Fruit fly (Drosophila melanogaster) whole organism, adult: Measurements from ENCODE around the gene cDIP.

ENCODE experiments used
- CG11617 ChIP-seq: fragments of 200-800 bp; sonication (Bioruptor generic); optimal IDR thresholded peaks from 2 replicates; lab custom pipeline; 2017; ENCODE audit warnings: mild to moderate bottlenecking, missing biosample characterization, missing genetic modification reagents, missing genetic modification characterization
- CG12768 ChIP-seq: fragments of 200-800 bp; sonication (Bioruptor generic); optimal IDR thresholded peaks from 2 replicates; lab custom pipeline; 2017; ENCODE audit warnings: missing biosample characterization, missing genetic modification characterization, mild to moderate bottlenecking, moderate library complexity, missing genetic modification reagents
- CG14711 ChIP-seq: fragments of 200-800 bp; sonication (Bioruptor generic); optimal IDR thresholded peaks from 2 replicates; lab custom pipeline; 2018; ENCODE audit warnings: missing biosample characterization, mild to moderate bottlenecking, missing genetic modification characterization, moderate library complexity
- CG1620 ChIP-seq: fragments of 200-800 bp; sonication (Bioruptor generic); optimal IDR thresholded peaks from 2 replicates; lab custom pipeline; 2016; ENCODE audit warnings: missing biosample characterization, missing genetic modification characterization
- CG33017 ChIP-seq: fragments of 200-800 bp; sonication (Bioruptor generic); optimal IDR thresholded peaks from 2 replicates; lab custom pipeline; 2018; ENCODE audit warnings: missing biosample characterization, mild to moderate bottlenecking, missing genetic modification characterization, moderate library complexity
- CG5204 ChIP-seq: fragments of 200-800 bp; sonication (Bioruptor generic); optimal IDR thresholded peaks from 2 replicates; lab custom pipeline; 2016; ENCODE audit warnings: missing biosample characterization, missing genetic modification characterization
- CG7045 ChIP-seq: fragments of 200-800 bp; sonication (Bioruptor generic); optimal IDR thresholded peaks from 2 replicates; lab custom pipeline; 2017; ENCODE audit warnings: missing biosample characterization, mild to moderate bottlenecking, missing genetic modification characterization
- CG7101 ChIP-seq: fragments of 200-800 bp; sonication (Bioruptor generic); optimal IDR thresholded peaks from 2 replicates; lab custom pipeline; 2018; ENCODE audit warnings: missing biosample characterization, mild to moderate bottlenecking, missing genetic modification characterization, moderate library complexity
- Clk ChIP-seq: fragments of 200-800 bp; sonication (Bioruptor generic); optimal IDR thresholded peaks from 2 replicates; lab custom pipeline; 2017; ENCODE audit warnings: missing biosample characterization, missing genetic modification characterization
- Crg-1 ChIP-seq: fragments of 200-800 bp; sonication (Bioruptor generic); optimal IDR thresholded peaks from 2 replicates; lab custom pipeline; 2016; ENCODE audit warnings: missing biosample characterization, missing genetic modification characterization
- Hr96 ChIP-seq: fragments of 200-800 bp; sonication (Bioruptor generic); optimal IDR thresholded peaks from 2 replicates; lab custom pipeline; 2016; ENCODE audit warnings: missing biosample characterization, missing genetic modification characterization
- Mnt ChIP-seq: fragments of 200-800 bp; sonication (Bioruptor generic); optimal IDR thresholded peaks from 2 replicates; lab custom pipeline; 2016; ENCODE audit warnings: missing biosample characterization, mild to moderate bottlenecking, missing genetic modification characterization
- bab1 ChIP-seq: fragments of 200-800 bp; sonication (Bioruptor generic); optimal IDR thresholded peaks from 3 replicates; lab custom pipeline; 2019; ENCODE audit warnings: missing biosample characterization, mild to moderate bottlenecking, missing genetic modification characterization, moderate library complexity
- cic ChIP-seq: fragments of 200-800 bp; sonication (Bioruptor generic); optimal IDR thresholded peaks from 2 replicates; lab custom pipeline; 2017; ENCODE audit warnings: missing biosample characterization, mild to moderate bottlenecking, missing genetic modification characterization, moderate library complexity
- cnc ChIP-seq, 2 experiments: fragments of >200 bp; optimal IDR thresholded peaks; 2 replicates each; lab custom pipeline; 2017
- kay ChIP-seq: fragments of 200-800 bp; sonication (Bioruptor generic); peaks from one replicate; lab custom pipeline; 2016; ENCODE audit warnings: missing biosample characterization, missing genetic modification characterization, borderline replicate concordance
- ovo ChIP-seq: fragments of 200-800 bp; sonication (Bioruptor generic); optimal IDR thresholded peaks from 2 replicates; lab custom pipeline; 2016; ENCODE audit warnings: missing biosample characterization, missing genetic modification characterization
- pad ChIP-seq: fragments of 200-800 bp; sonication (Bioruptor generic); optimal IDR thresholded peaks from 3 replicates; lab custom pipeline; 2017; ENCODE audit warnings: missing biosample characterization, missing genetic modification characterization, mild to moderate bottlenecking, moderate library complexity, missing genetic modification reagents
- tj ChIP-seq: fragments of 200-800 bp; sonication (Bioruptor generic); optimal IDR thresholded peaks from 3 replicates; lab custom pipeline; 2017; ENCODE audit warnings: missing biosample characterization, mild to moderate bottlenecking, missing genetic modification characterization, moderate library complexity
- toe ChIP-seq: fragments of 200-800 bp; sonication (Bioruptor generic); optimal IDR thresholded peaks from 2 replicates; lab custom pipeline; 2016; ENCODE audit warnings: missing biosample characterization, missing genetic modification characterization

Gene cDIP

DNA sequence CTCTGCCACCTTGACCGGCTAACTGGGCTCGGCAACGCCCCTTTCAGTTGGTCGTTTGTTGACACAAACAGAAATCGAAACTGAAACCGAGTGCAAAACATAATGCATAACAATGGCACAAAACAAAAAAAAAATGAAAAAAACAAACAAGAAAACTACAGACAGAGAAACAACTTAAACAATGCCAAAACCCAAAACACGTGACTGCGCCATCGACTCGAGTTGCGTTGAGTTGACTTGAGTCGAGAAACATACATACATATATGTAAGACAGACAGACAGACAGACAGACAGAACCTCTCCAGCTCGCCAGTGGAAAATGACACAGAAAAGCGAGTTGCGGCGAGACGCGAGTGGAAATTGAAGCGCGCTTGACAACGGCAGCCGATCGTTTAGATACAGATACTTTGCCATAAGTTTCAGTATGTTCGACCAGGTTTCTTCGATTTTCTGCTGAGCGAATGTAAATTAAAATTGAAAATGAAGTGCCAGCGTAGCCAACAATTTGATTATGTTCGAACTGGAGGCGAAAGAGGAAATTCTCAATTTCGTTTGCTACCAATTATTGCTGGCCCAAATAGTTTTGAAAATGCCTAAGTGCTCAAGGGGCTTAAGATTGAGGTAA, 8.7 kb upstream of the cDIP start:
- TF ChIP-seq tj (peak; percentile 91), Clk (no peak)

DNA sequence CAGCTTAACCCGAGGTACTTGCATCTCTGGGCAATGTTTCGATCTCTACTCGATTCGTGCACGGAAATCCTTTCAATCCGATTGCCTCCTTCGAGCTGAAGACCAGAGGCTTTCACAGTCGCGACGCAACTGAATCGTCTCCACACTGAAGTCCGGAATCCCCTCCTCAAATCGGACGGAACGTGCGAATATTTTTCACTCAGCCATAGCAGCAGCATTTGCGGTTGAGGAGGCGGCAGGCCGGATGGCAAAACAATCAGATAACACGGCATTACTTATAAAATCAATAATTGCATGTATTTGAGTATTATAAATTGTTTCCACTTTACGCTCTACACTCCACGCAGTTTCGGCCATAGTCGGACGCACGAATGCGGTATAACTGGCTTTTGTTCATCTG, 7.2 kb upstream of the cDIP start, which contains the start of gene Snmp1:
TSS of gene Snmp1 (minus strand) at position 101 of the 400 bp plus-strand sequence.
- TF ChIP-seq CG7045 (GFP tag; lab: Kevin White, UChicago) (no peak), bab1 (GFP tag; lab: Kevin White, UChicago) (no peak), tj (no peak), kay (GFP tag; lab: Kevin White, UChicago) (no peak), CG12768 (GFP tag; lab: Kevin White, UChicago) (no peak), Crg-1 (GFP tag; lab: Kevin White, UChicago) (no peak)

DNA sequence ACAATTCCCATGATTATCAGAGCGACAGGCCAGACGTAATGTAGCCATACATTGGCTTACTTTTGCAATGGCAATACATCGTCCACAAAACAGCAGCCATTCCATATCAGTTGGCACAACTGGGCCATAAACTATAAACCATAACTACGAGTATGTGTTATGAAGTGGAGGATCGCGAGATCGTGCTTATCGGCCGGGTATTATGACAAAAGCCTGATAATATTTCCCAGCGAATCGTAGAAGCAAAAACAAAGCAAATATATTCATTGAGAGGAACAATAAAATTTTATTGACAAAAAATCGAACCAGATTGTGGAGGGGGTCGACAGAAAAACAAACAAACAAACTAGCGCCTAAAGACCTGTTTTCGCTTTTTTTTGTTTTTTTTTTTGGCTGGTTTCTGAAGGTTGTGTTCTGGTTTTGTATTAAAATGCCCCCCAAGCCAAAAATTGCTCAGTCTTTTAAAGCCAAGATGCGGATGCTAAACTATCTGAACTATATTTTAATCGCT, 2.5 kb upstream of the cDIP start, which contains the start of gene CG5810:
TSS of gene CG5810 (plus strand) at position 461 of the 511 bp plus-strand sequence.
- TF ChIP-seq CG33017 (tag; lab: Kevin White, UChicago), result no peak
- TF ChIP-seq cic (GFP tag; lab: Kevin White, UChicago), result peak; percentile 31
- no peak for TF ChIP-seq pad (GFP tag; lab: Kevin White, UChicago)
- TF ChIP-seq kay (GFP tag; lab: Kevin White, UChicago), result peak; percentile 69
- no peak for TF ChIP-seq Clk
- no peak for TF ChIP-seq bab1 (GFP tag; lab: Kevin White, UChicago)
- TF ChIP-seq ovo (GFP tag; lab: Kevin White, UChicago), result no peak
- no peak for TF ChIP-seq CG14711 (tag; lab: Kevin White, UChicago)
- TF ChIP-seq CG7101, result no peak
- no peak for TF ChIP-seq toe (GFP tag; lab: Kevin White, UChicago)
- TF ChIP-seq CG12768 (GFP tag; lab: Kevin White, UChicago), result no peak
- no peak for TF ChIP-seq CG11617 (GFP tag; lab: Kevin White, UChicago)

DNA sequence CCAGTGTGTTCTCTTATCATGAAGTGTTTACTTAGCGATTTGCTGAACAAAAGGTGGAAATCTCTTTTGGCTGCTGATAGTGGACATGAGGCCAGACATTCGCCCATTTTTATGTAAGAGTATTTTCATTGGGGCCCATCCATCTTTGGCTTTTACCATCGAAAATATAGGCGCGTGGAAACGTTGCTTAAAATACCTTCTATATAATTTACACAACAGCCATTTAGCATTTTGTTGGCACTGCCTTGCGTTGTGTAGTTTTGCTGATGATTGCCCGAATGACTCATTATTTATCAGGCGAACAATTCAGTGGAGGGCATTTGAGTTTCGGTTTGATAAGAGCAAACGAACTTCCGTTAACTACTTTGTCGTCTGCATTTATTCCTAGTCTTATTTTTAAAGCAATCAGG, 733 bp upstream of the cDIP start:
- no peak for TF ChIP-seq bab1 (GFP tag; lab: Kevin White, UChicago)
- peak; percentile 8 for TF ChIP-seq CG7101
- peak; percentile 12 for TF ChIP-seq Mnt
- TF ChIP-seq CG11617 (GFP tag; lab: Kevin White, UChicago), result no peak
- TF ChIP-seq CG12768 (GFP tag; lab: Kevin White, UChicago), result peak; percentile 15
- peak; percentile 44 for TF ChIP-seq CG33017 (tag; lab: Kevin White, UChicago)
- no peak for TF ChIP-seq CG7045 (GFP tag; lab: Kevin White, UChicago)
- TF ChIP-seq toe (GFP tag; lab: Kevin White, UChicago), result no peak
- TF ChIP-seq tj, result peak; percentile 30
- TF ChIP-seq cnc (optimal IDR thresholded peaks at IDR 0.05; lab: Kevin White, UChicago), result no peak
- peak; percentile 40 for TF ChIP-seq Crg-1 (GFP tag; lab: Kevin White, UChicago)
- TF ChIP-seq Clk, result no peak
- TF ChIP-seq cic (GFP tag; lab: Kevin White, UChicago), result peak; percentile 51
- no peak for TF ChIP-seq Hr96 (GFP tag; lab: Kevin White, UChicago)
- peak; percentile 15 for TF ChIP-seq kay (GFP tag; lab: Kevin White, UChicago)
- TF ChIP-seq CG14711 (tag; lab: Kevin White, UChicago), result peak; percentile 5
- no peak for TF ChIP-seq ovo (GFP tag; lab: Kevin White, UChicago)
- no peak for TF ChIP-seq pad (GFP tag; lab: Kevin White, UChicago)
- TF ChIP-seq CG1620 (GFP tag; lab: Kevin White, UChicago), result no peak
- no peak for TF ChIP-seq CG5204

DNA sequence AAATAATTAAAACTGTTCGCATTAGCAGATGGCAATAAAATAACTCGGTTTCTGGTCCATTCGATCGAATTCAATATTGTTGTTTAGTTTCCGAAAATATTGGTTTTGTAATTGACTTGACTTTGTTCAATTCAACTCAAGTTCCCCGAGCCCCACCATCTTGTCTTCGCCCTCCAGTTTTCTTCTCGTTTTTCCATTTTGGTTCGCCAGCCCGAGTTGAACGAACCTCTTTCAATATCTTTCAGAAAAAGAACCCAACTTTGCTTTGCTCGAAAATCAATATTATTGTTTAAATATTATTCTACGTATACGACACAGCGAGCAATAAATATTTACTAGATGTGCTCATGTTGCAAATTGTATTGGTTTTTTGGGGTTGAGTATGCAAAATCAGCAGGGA, 2.2 kb downstream of the cDIP start:
- TF ChIP-seq tj (no peak), CG7101 (no peak), CG33017 (tag; lab: Kevin White, UChicago) (no peak), pad (GFP tag; lab: Kevin White, UChicago) (no peak), bab1 (GFP tag; lab: Kevin White, UChicago) (no peak), CG1620 (GFP tag; lab: Kevin White, UChicago) (no peak), cnc (optimal IDR thresholded peaks at IDR 0.05; lab: Kevin White, UChicago) (no peak), kay (GFP tag; lab: Kevin White, UChicago) (no peak)

DNA sequence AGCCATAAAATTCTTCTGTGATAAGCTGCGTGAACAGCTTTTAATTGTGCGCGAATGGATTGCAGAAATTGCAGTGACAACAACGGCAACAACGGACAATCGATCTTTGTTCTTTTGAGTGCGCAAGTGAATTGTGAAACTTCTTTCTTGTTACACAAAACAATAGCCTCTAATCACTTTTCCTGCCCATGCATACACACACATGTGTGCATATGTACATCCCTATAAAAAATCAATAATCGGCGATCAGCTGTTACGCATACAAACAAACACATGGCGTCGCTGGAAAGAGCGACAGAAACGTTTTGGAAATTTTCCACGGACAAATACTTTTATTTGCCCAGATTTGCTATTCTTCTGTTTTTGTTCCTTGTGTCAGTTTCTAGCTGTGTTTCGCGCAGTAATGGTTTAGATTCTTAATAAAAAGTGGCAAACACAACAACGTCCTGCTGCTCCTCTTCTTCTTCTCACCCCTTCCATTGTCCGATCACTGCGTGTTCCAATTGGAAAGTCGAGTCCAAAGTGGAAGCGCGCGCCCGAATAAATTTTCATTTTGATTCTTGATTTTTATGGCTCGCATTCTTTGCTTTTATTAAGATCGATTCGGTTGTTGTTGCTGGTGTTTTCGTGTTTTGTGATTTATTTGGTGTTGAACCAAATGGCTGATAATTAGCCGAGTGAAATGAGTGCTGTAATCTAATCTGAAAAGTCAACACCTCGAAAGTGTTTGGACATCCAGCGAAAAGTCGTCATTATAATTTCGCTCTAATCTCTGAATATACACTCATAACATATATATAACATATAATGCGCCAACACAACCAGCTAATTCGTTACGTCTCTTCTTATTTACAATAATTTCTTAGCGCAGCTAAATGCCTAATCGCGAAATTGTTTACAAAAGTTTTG, 4.1 kb downstream of the cDIP start:
- TF ChIP-seq toe (GFP tag; lab: Kevin White, UChicago), result peak; percentile 60
- peak; percentile 69 for TF ChIP-seq CG7045 (GFP tag; lab: Kevin White, UChicago)
- TF ChIP-seq ovo (GFP tag; lab: Kevin White, UChicago), result peak; percentile 29
- TF ChIP-seq CG11617 (GFP tag; lab: Kevin White, UChicago), result peak; percentile 28
- peak; percentile 2 for TF ChIP-seq Crg-1 (GFP tag; lab: Kevin White, UChicago)
- TF ChIP-seq Clk, result peak; percentile 50
- peak; percentile 94 for TF ChIP-seq cic (GFP tag; lab: Kevin White, UChicago)
- peak; percentile 26 for TF ChIP-seq pad (GFP tag; lab: Kevin White, UChicago)
- no peak for TF ChIP-seq cnc (optimal IDR thresholded peaks at IDR 0.05; lab: Kevin White, UChicago)
- TF ChIP-seq CG7101, result peak; percentile 60
- peak; percentile 0 for TF ChIP-seq CG14711 (tag; lab: Kevin White, UChicago)
- no peak for TF ChIP-seq Hr96 (GFP tag; lab: Kevin White, UChicago)
- peak; percentile 71 for TF ChIP-seq CG33017 (tag; lab: Kevin White, UChicago)
- no peak for TF ChIP-seq CG1620 (GFP tag; lab: Kevin White, UChicago)
- TF ChIP-seq bab1 (GFP tag; lab: Kevin White, UChicago), result peak; percentile 33
- TF ChIP-seq Mnt, result peak; percentile 45
- TF ChIP-seq kay (GFP tag; lab: Kevin White, UChicago), result peak; percentile 71
- TF ChIP-seq tj, result peak; percentile 19
- peak; percentile 33 for TF ChIP-seq CG12768 (GFP tag; lab: Kevin White, UChicago)
- no peak for TF ChIP-seq CG5204
